Worm (Caenorhabditis elegans): ENCODE results near the gene znf-622.

ce11 chrIII:6351438-6351837, 30.0 kb upstream of the znf-622 start:
- TF ChIP-seq Y22D7AL.16 (tag; optimal IDR thresholded peaks at IDR 0.05) (no peak), ama-1 (optimal IDR thresholded peaks at IDR 0.05) (no peak), pha-2 (tag; optimal IDR thresholded peaks at IDR 0.05) (no peak), fkh-10 (GFP tag; optimal IDR thresholded peaks at IDR 0.05) (no peak), elt-4 (tag; optimal IDR thresholded peaks at IDR 0.05) (no peak), sox-4 (tag; optimal IDR thresholded peaks at IDR 0.05) (no peak), tbx-2 (tag; optimal IDR thresholded peaks at IDR 0.05) (no peak), tbx-7 (tag; optimal IDR thresholded peaks at IDR 0.05) (no peak), unc-42 (tag; optimal IDR thresholded peaks at IDR 0.05) (no peak), sox-2 (GFP tag; IDR thresholded peaks at IDR 0.05) (no peak), ceh-31 (tag; optimal IDR thresholded peaks at IDR 0.05) (no peak), ceh-6 (GFP tag; optimal IDR thresholded peaks at IDR 0.05) (no peak)

All from whole organism, late embryonic.